Worm (Caenorhabditis elegans) whole organism, late embryonic: ENCODE data around the gene cyp-35B2.

ENCODE experiments used
- F13H6.1 ChIP-seq: sonication (generic microtip); optimal IDR thresholded peaks from 2 replicates; lab custom pipeline; 2016; ENCODE audit warnings: missing genetic modification characterization, missing compliant biosample characterization
- ama-1 ChIP-seq: fragments of 150-350 bp; optimal IDR thresholded peaks from 2 replicates; lab custom pipeline; 2014
- ceh-48 ChIP-seq: sonication (generic microtip); optimal IDR thresholded peaks from 2 replicates; lab custom pipeline; 2016; ENCODE audit warnings: missing genetic modification characterization, inconsistent platforms, missing compliant biosample characterization
- elt-2 ChIP-seq: sonication (generic microtip); optimal IDR thresholded peaks from 2 replicates; lab custom pipeline; 2016; ENCODE audit warnings: missing genetic modification reagents, missing genetic modification characterization, missing compliant biosample characterization
- lin-11 ChIP-seq: fragments of 200-800 bp; sonication (Bioruptor generic); optimal IDR thresholded peaks from 2 replicates; lab custom pipeline; 2018; ENCODE audit warnings: mild to moderate bottlenecking, missing genetic modification characterization, missing compliant biosample characterization
- pat-9 ChIP-seq: fragments of 200-800 bp; sonication (Bioruptor generic); optimal IDR thresholded peaks from 2 replicates; lab custom pipeline; 2018; ENCODE audit warnings: mild to moderate bottlenecking, missing genetic modification characterization, moderate library complexity, missing compliant biosample characterization
- pha-4 ChIP-seq: fragments of 150-350 bp; optimal IDR thresholded peaks from 2 replicates; lab custom pipeline; 2018; ENCODE audit warnings: missing biosample characterization, missing genetic modification reagents, missing genetic modification characterization
- unc-86 ChIP-seq: sonication (generic microtip); optimal IDR thresholded peaks from 2 replicates; lab custom pipeline; 2016; ENCODE audit warnings: missing genetic modification characterization, missing compliant biosample characterization

- TF ChIP-seq ceh-48 (tag; lab: Kevin White, UChicago) = no peak
- no peak for TF ChIP-seq ama-1 (lab: Kevin White, UChicago)
- no peak for TF ChIP-seq pat-9 (tag; lab: Kevin White, UChicago)
- TF ChIP-seq pha-4 = no peak
- no peak for TF ChIP-seq unc-86
- TF ChIP-seq lin-11 = no peak
- no peak for TF ChIP-seq elt-2 (tag; lab: Kevin White, UChicago)
- TF ChIP-seq F13H6.1 (tag; lab: Kevin White, UChicago) = no peak
Measured at ce11 chrV:3912472-3912871, 29.5 kb upstream of the cyp-35B2 start, which contains the start of gene srx-68.
